Fruit fly (Drosophila melanogaster): ENCODE data around the gene CG5676.

Gene CG5676

dm6 chr2L:10226724-10227407 is 28.8 kb downstream of the CG5676 start, which contains the start of gene CG5708 (continued):
- TF ChIP-seq salm (tag; optimal IDR thresholded peaks at IDR 0.05) = no peak
- TF ChIP-seq chn (GFP tag; optimal IDR thresholded peaks at IDR 0.05) = no peak
- TF ChIP-seq CG4617 (GFP tag; optimal IDR thresholded peaks at IDR 0.05; ENCODE audit: borderline replicate concordance) = peak; percentile 73
- no peak for TF ChIP-seq NC2α (GFP tag; optimal IDR thresholded peaks at IDR 0.05)
- no peak for TF ChIP-seq CG17912 (GFP tag; optimal IDR thresholded peaks at IDR 0.05)
- no peak for TF ChIP-seq Optix (GFP tag; IDR thresholded peaks at IDR 0.05)
- TF ChIP-seq Abd-B (GFP tag; optimal IDR thresholded peaks at IDR 0.05) = peak; percentile 51
- TF ChIP-seq CG3847 (GFP tag; IDR thresholded peaks at IDR 0.05) = no peak
- peak; percentile 17 for TF ChIP-seq CG13775 (GFP tag; optimal IDR thresholded peaks at IDR 0.05)
- TF ChIP-seq Dip3 (GFP tag; optimal IDR thresholded peaks at IDR 0.05) = no peak
- peak; percentile 68; the same call in 1 of the 2 replicates for TF ChIP-seq amos (GFP tag; IDR thresholded peaks at IDR 0.05; ENCODE audit: partially characterized antibody)
- no peak for TF ChIP-seq CG10147 (GFP tag; optimal IDR thresholded peaks at IDR 0.05)
- TF ChIP-seq Bteb2 (GFP tag; optimal IDR thresholded peaks at IDR 0.05) = no peak
- no peak for TF ChIP-seq CG11398 (GFP tag; optimal IDR thresholded peaks at IDR 0.05)
- peak; percentile 33 for TF ChIP-seq NfI (GFP tag; optimal IDR thresholded peaks at IDR 0.05)
- TF ChIP-seq Gug (GFP tag; IDR thresholded peaks at IDR 0.05) = no peak
- TF ChIP-seq CG17612 (GFP tag; IDR thresholded peaks at IDR 0.05) = no peak
- TF ChIP-seq Bgb (GFP tag; IDR thresholded peaks at IDR 0.05; ENCODE audit: partially characterized antibody) = peak; percentile 52; the same call in 1 of the 2 replicates
- peak; percentile 48 for TF ChIP-seq Xbp1 (GFP tag; optimal IDR thresholded peaks at IDR 0.05)
- TF ChIP-seq CG12236 (GFP tag; optimal IDR thresholded peaks at IDR 0.05) = no peak
- TF ChIP-seq CG30020 (tag; optimal IDR thresholded peaks at IDR 0.05) = peak; percentile 99
- no peak for TF ChIP-seq CG17186 (GFP tag; optimal IDR thresholded peaks at IDR 0.05)
- TF ChIP-seq al (GFP tag; IDR thresholded peaks at IDR 0.05) = no peak
- peak; percentile 35 for TF ChIP-seq B-H2 (GFP tag; optimal IDR thresholded peaks at IDR 0.05)
- no peak for TF ChIP-seq sr (GFP tag; IDR thresholded peaks at IDR 0.05)
- no peak for TF ChIP-seq eve (GFP tag; optimal IDR thresholded peaks at IDR 0.05)
- TF ChIP-seq Camta (GFP tag; optimal IDR thresholded peaks at IDR 0.05) = no peak
- TF ChIP-seq ab (GFP tag; optimal IDR thresholded peaks at IDR 0.05) = no peak
- TF ChIP-seq grau (tag; optimal IDR thresholded peaks at IDR 0.05) = peak; percentile 24
- no peak for TF ChIP-seq CG3281 (GFP tag; optimal IDR thresholded peaks at IDR 0.05)
- no peak for TF ChIP-seq Eip74EF (GFP tag; optimal IDR thresholded peaks at IDR 0.05)
- TF ChIP-seq CG11504 (tag; optimal IDR thresholded peaks at IDR 0.05) = no peak
- no peak for TF ChIP-seq CG6689 (GFP tag; IDR thresholded peaks at IDR 0.05)
- TF ChIP-seq nmo (GFP tag; optimal IDR thresholded peaks at IDR 0.05) = peak; percentile 66
- no peak for TF ChIP-seq ftz-f1 (GFP tag; optimal IDR thresholded peaks at IDR 0.05)
- peak; percentile 89 for TF ChIP-seq row (GFP tag; IDR thresholded peaks at IDR 0.05)
- peak; percentile 62 for TF ChIP-seq CG8290 (GFP tag; optimal IDR thresholded peaks at IDR 0.05)
- TF ChIP-seq CG8290 (tag; optimal IDR thresholded peaks at IDR 0.05) = peak; percentile 34 to 67
- no peak for TF ChIP-seq CG2875 (GFP tag; optimal IDR thresholded peaks at IDR 0.05)
- TF ChIP-seq MTF-1 (GFP tag; optimal IDR thresholded peaks at IDR 0.05; ENCODE audit: borderline replicate concordance) = no peak
- TF ChIP-seq Ets65A (GFP tag) = peak; percentile 13
- no peak for TF ChIP-seq Nf-YA (GFP tag; IDR thresholded peaks at IDR 0.05)
- TF ChIP-seq Nf-YC (tag; optimal IDR thresholded peaks at IDR 0.05) = peak; percentile 47
- no peak for TF ChIP-seq CG10979 (tag; optimal IDR thresholded peaks at IDR 0.05)
- TF ChIP-seq esg (GFP tag; conservative IDR thresholded peaks at IDR 0.05) = no peak
- no peak for TF ChIP-seq CG9932 (GFP tag; IDR thresholded peaks at IDR 0.05)
- TF ChIP-seq CG6272 (GFP tag; IDR thresholded peaks at IDR 0.05) = no peak
- TF ChIP-seq Xrp1 (GFP tag; IDR thresholded peaks at IDR 0.05) = no peak
- no peak for TF ChIP-seq repo (GFP tag; optimal IDR thresholded peaks at IDR 0.05)
- no peak for TF ChIP-seq CG4820 (GFP tag; optimal IDR thresholded peaks at IDR 0.05)
- TF ChIP-seq odd (GFP tag; optimal IDR thresholded peaks at IDR 0.05) = no peak

Data from whole organism, embryonic.